Worm (Caenorhabditis elegans) whole organism, late embryonic: Measurements from ENCODE around the gene mtm-5.

Experiments used
- C08G9.2 ChIP-seq: sonication (generic microtip); optimal IDR thresholded peaks from 2 replicates; lab custom pipeline; 2016; ENCODE audit warnings: mild to moderate bottlenecking, missing genetic modification characterization, moderate library complexity, missing compliant biosample characterization
- C38D4.7 ChIP-seq: fragments of 200-800 bp; sonication (Bioruptor generic); optimal IDR thresholded peaks from 2 replicates; lab custom pipeline; 2018; ENCODE audit warnings: mild to moderate bottlenecking, missing genetic modification characterization, moderate library complexity, missing compliant biosample characterization
- K02D7.2 ChIP-seq: sonication (generic microtip); optimal IDR thresholded peaks from 2 replicates; lab custom pipeline; 2017; ENCODE audit warnings: mild to moderate bottlenecking, missing genetic modification characterization, missing compliant biosample characterization
- T23F11.4 ChIP-seq: fragments of 200-800 bp; sonication (Bioruptor generic); optimal IDR thresholded peaks from 2 replicates; lab custom pipeline; 2018; ENCODE audit warnings: mild to moderate bottlenecking, missing genetic modification characterization, missing compliant biosample characterization
- Y22D7AL.16 ChIP-seq: sonication (generic microtip); optimal IDR thresholded peaks from 2 replicates; lab custom pipeline; 2016; ENCODE audit warnings: missing genetic modification characterization, missing compliant biosample characterization
- ahr-1 ChIP-seq: sonication (generic microtip); optimal IDR thresholded peaks from 2 replicates; lab custom pipeline; 2016; ENCODE audit warnings: missing genetic modification characterization, missing compliant biosample characterization
- ama-1 ChIP-seq: fragments of 150-350 bp; optimal IDR thresholded peaks from 2 replicates; lab custom pipeline; 2014
- ceh-19 ChIP-seq: fragments of 200-800 bp; sonication (Bioruptor generic); optimal IDR thresholded peaks from 2 replicates; lab custom pipeline; 2018; ENCODE audit warnings: mild to moderate bottlenecking, missing genetic modification characterization, missing compliant biosample characterization
- ceh-2 ChIP-seq: sonication (generic microtip); optimal IDR thresholded peaks from 2 replicates; lab custom pipeline; 2016; ENCODE audit warnings: missing genotype, missing genetic modification characterization, missing compliant biosample characterization
- ceh-24 ChIP-seq: sonication (generic microtip); optimal IDR thresholded peaks from 2 replicates; lab custom pipeline; 2016; ENCODE audit warnings: mild to moderate bottlenecking, missing genetic modification characterization, missing compliant biosample characterization
- ceh-30 ChIP-seq: fragments of 150-350 bp; optimal IDR thresholded peaks from 2 replicates; lab custom pipeline; 2014; ENCODE audit warnings: missing biosample characterization, missing genetic modification characterization
- ceh-48 ChIP-seq: sonication (generic microtip); optimal IDR thresholded peaks from 2 replicates; lab custom pipeline; 2016; ENCODE audit warnings: missing genetic modification characterization, inconsistent platforms, missing compliant biosample characterization
- ceh-6 ChIP-seq: fragments of 200-800 bp; sonication (Bioruptor generic); optimal IDR thresholded peaks from 2 replicates; lab custom pipeline; 2018; ENCODE audit warnings: mild to moderate bottlenecking, missing genetic modification characterization, missing compliant biosample characterization
- ceh-9 ChIP-seq: sonication (generic microtip); optimal IDR thresholded peaks from 2 replicates; lab custom pipeline; 2016; ENCODE audit warnings: mild to moderate bottlenecking, missing genetic modification characterization, inconsistent platforms, missing compliant biosample characterization
- che-1 ChIP-seq: sonication (generic microtip); optimal IDR thresholded peaks from 2 replicates; lab custom pipeline; 2016; ENCODE audit warnings: mild to moderate bottlenecking, missing genetic modification characterization, missing compliant biosample characterization
- dve-1 ChIP-seq: sonication (generic microtip); optimal IDR thresholded peaks from 2 replicates; lab custom pipeline; 2017; ENCODE audit warnings: antibody characterized with exemption, mild to moderate bottlenecking, missing genetic modification characterization, missing compliant biosample characterization
- elt-2 ChIP-seq: sonication (generic microtip); optimal IDR thresholded peaks from 2 replicates; lab custom pipeline; 2016; ENCODE audit warnings: missing genetic modification reagents, missing genetic modification characterization, missing compliant biosample characterization
- fax-1 ChIP-seq: sonication (generic microtip); optimal IDR thresholded peaks from 2 replicates; lab custom pipeline; 2016; ENCODE audit warnings: missing genotype, missing genetic modification characterization, missing compliant biosample characterization
- hlh-13 ChIP-seq: fragments of 200-800 bp; sonication (Bioruptor generic); optimal IDR thresholded peaks from 2 replicates; lab custom pipeline; 2018; ENCODE audit warnings: mild to moderate bottlenecking, missing genetic modification characterization, missing compliant biosample characterization
- hlh-15 ChIP-seq: sonication (generic microtip); optimal IDR thresholded peaks from 2 replicates; lab custom pipeline; 2016; ENCODE audit warnings: missing genetic modification characterization, missing compliant biosample characterization
- hlh-8 ChIP-seq: sonication (generic microtip); optimal IDR thresholded peaks from 2 replicates; lab custom pipeline; 2016; ENCODE audit warnings: missing genotype, missing genetic modification characterization, missing compliant biosample characterization
- lim-6 ChIP-seq: sonication (generic microtip); optimal IDR thresholded peaks from 2 replicates; lab custom pipeline; 2016; ENCODE audit warnings: missing genetic modification characterization, missing compliant biosample characterization
- lin-11 ChIP-seq: fragments of 200-800 bp; sonication (Bioruptor generic); optimal IDR thresholded peaks from 2 replicates; lab custom pipeline; 2018; ENCODE audit warnings: mild to moderate bottlenecking, missing genetic modification characterization, missing compliant biosample characterization
- nfya-1 ChIP-seq: sonication (generic microtip); optimal IDR thresholded peaks from 2 replicates; lab custom pipeline; 2017; ENCODE audit warnings: missing genetic modification characterization, mild to moderate bottlenecking, missing compliant biosample characterization, antibody characterized with exemption, moderate library complexity
- npax-4 ChIP-seq: sonication (generic microtip); optimal IDR thresholded peaks from 2 replicates; lab custom pipeline; 2016; ENCODE audit warnings: missing genetic modification characterization, missing compliant biosample characterization
- odd-2 ChIP-seq: sonication (generic microtip); optimal IDR thresholded peaks from 2 replicates; lab custom pipeline; 2017; ENCODE audit warnings: antibody characterized with exemption, mild to moderate bottlenecking, missing genetic modification characterization, missing compliant biosample characterization
- pag-3 ChIP-seq: sonication (generic microtip); optimal IDR thresholded peaks from 2 replicates; lab custom pipeline; 2016; ENCODE audit warnings: missing compliant biosample characterization, missing genetic modification characterization, borderline replicate concordance
- pax-1 ChIP-seq: fragments of 150-350 bp; optimal IDR thresholded peaks from 2 replicates; lab custom pipeline; 2014; ENCODE audit warnings: missing biosample characterization, missing genetic modification characterization
- pha-2 ChIP-seq: sonication (generic microtip); optimal IDR thresholded peaks from 2 replicates; lab custom pipeline; 2017; ENCODE audit warnings: mild to moderate bottlenecking, missing genetic modification characterization, missing compliant biosample characterization
- pqm-1 ChIP-seq: sonication (generic microtip); optimal IDR thresholded peaks from 2 replicates; lab custom pipeline; 2016; ENCODE audit warnings: missing genetic modification characterization, missing compliant biosample characterization
- pros-1 ChIP-seq: fragments of 150-350 bp; optimal IDR thresholded peaks from 2 replicates; lab custom pipeline; 2014; ENCODE audit warnings: missing biosample characterization, missing genetic modification reagents, missing genetic modification characterization
- ref-2 ChIP-seq: sonication (generic microtip); optimal IDR thresholded peaks from 2 replicates; lab custom pipeline; 2016; ENCODE audit warnings: missing genetic modification characterization, missing compliant biosample characterization
- rnt-1 ChIP-seq: sonication (generic microtip); optimal IDR thresholded peaks from 2 replicates; lab custom pipeline; 2016; ENCODE audit warnings: missing genetic modification characterization, missing compliant biosample characterization
- sdc-2 ChIP-seq: sonication (generic microtip); optimal IDR thresholded peaks from 2 replicates; lab custom pipeline; 2016; ENCODE audit warnings: missing genotype, missing genetic modification characterization, missing compliant biosample characterization
- sox-2 ChIP-seq: fragments of 200-800 bp; sonication (Bioruptor generic); IDR thresholded peaks from 2 replicates; pipeline ENCODE4 v1.3.6; 2022; ENCODE audit warnings: missing genetic modification reagents, missing genetic modification characterization, missing compliant biosample characterization
- unc-86 ChIP-seq: sonication (generic microtip); optimal IDR thresholded peaks from 2 replicates; lab custom pipeline; 2016; ENCODE audit warnings: missing genetic modification characterization, missing compliant biosample characterization
- zip-5 ChIP-seq: sonication (generic microtip); optimal IDR thresholded peaks from 2 replicates; lab custom pipeline; 2016; ENCODE audit warnings: missing genetic modification characterization, missing compliant biosample characterization

Gene mtm-5

ce11 chrX:5254894-5255293, 11.7 kb upstream of the mtm-5 start, which contains the start of gene nspg-13:
nspg-13 (plus strand) TSS chrX:5255194.
- TF ChIP-seq ceh-30: no peak
- TF ChIP-seq ceh-24 (tag; lab: Kevin White, UChicago): no peak
- TF ChIP-seq ceh-6 (GFP tag; lab: Kevin White, UChicago): no peak
- no peak for TF ChIP-seq ref-2
- no peak for TF ChIP-seq fax-1 (tag; lab: Kevin White, UChicago)
- no peak for TF ChIP-seq pqm-1 (tag; lab: Kevin White, UChicago)
- no peak for TF ChIP-seq ceh-9 (tag; lab: Kevin White, UChicago)
- no peak for TF ChIP-seq T23F11.4 (GFP tag; lab: Kevin White, UChicago)
- no peak for TF ChIP-seq K02D7.2
- no peak for TF ChIP-seq sdc-2 (tag; lab: Kevin White, UChicago)
- no peak for TF ChIP-seq lin-11 (tag; lab: Kevin White, UChicago)
- no peak for TF ChIP-seq hlh-15 (tag; lab: Kevin White, UChicago)
- no peak for TF ChIP-seq npax-4 (tag; lab: Kevin White, UChicago)
- TF ChIP-seq zip-5 (tag; lab: Kevin White, UChicago): no peak
- no peak for TF ChIP-seq ceh-2 (tag; lab: Kevin White, UChicago)
- no peak for TF ChIP-seq rnt-1
- TF ChIP-seq, all 69 proteins: peak for 0

ce11 chrX:5252798-5253197, 9.6 kb upstream of the mtm-5 start, which contains the start of gene nspg-14:
nspg-14 (plus strand) TSS chrX:5253047.
- TF ChIP-seq Y22D7AL.16 (no peak), dve-1 (tag; lab: Kevin White, UChicago) (no peak), pag-3 (tag; lab: Kevin White, UChicago) (no peak), ceh-19 (GFP tag; lab: Kevin White, UChicago) (no peak), lin-11 (tag; lab: Kevin White, UChicago) (no peak), odd-2 (tag; lab: Kevin White, UChicago) (no peak), elt-2 (tag; lab: Kevin White, UChicago) (peak; percentile 47), nfya-1 (tag; lab: Kevin White, UChicago) (no peak), sdc-2 (tag; lab: Kevin White, UChicago) (no peak)
- TF ChIP-seq, all 69 proteins: peak for 1

ce11 chrX:5249603-5250002, 6.4 kb upstream of the mtm-5 start, which contains the start of gene Y34B4A.10:
Y34B4A.10 (plus strand) TSS chrX:5249903.
- no peak for TF ChIP-seq ceh-48
- no peak for TF ChIP-seq hlh-8 (tag; lab: Kevin White, UChicago)
- TF ChIP-seq C38D4.7 (GFP tag; lab: Kevin White, UChicago): no peak
- TF ChIP-seq, all 69 proteins: peak for 0

- no peak for TF ChIP-seq pqm-1 (tag; lab: Kevin White, UChicago)
- TF ChIP-seq zip-5 (tag; lab: Kevin White, UChicago): no peak
- TF ChIP-seq che-1 (tag; lab: Kevin White, UChicago): no peak
- TF ChIP-seq ahr-1 (tag; lab: Kevin White, UChicago): no peak
- no peak for TF ChIP-seq ceh-19 (GFP tag; lab: Kevin White, UChicago)
- TF ChIP-seq pha-2 (tag; lab: Kevin White, UChicago): no peak
- no peak for TF ChIP-seq sox-2
- no peak for TF ChIP-seq lim-6 (tag; lab: Kevin White, UChicago)
- no peak for TF ChIP-seq unc-86
- TF ChIP-seq C08G9.2 (tag; lab: Kevin White, UChicago): no peak
- no peak for TF ChIP-seq hlh-13
- TF ChIP-seq pax-1 (tag; lab: Kevin White, UChicago): no peak
- no peak for TF ChIP-seq pros-1 (tag; lab: Kevin White, UChicago)
- TF ChIP-seq Y22D7AL.16: no peak
- TF ChIP-seq ceh-24 (tag; lab: Kevin White, UChicago): no peak
- TF ChIP-seq ama-1 (lab: Kevin White, UChicago): no peak
- no peak for TF ChIP-seq hlh-8 (tag; lab: Kevin White, UChicago)
Observed at ce11 chrX:5248754-5249153, 5.5 kb upstream of the mtm-5 start.
